Worm (Caenorhabditis elegans): Measurements from ENCODE around the gene T20G5.8.
A peak's percentile ranks its signal among the peaks of the same experiment; 100 is the strongest.

T20G5.8 gene

DNA sequence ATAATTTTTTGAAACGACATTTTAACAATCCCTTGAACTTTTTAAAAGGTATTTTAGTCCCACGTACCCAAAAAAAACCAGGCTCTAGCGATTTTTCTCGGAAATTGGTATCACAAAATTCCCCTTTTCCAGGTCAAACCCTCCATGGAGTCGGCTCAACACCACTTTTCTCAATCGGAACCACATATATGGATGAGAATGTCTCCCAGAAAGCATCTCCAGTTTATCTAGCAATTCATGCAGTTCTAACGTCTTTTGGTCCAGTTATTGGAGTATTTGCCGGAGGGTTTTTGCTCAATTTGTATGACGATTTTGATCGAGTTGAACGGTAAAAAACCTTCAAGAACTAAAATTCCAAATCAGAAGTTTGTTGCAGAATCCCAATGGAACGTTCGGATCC, 40.9 kb downstream of the T20G5.8 start:
- TF ChIP-seq ham-2 (GFP tag; optimal IDR thresholded peaks at IDR 0.05) = no peak
- TF ChIP-seq nhr-12 (tag; optimal IDR thresholded peaks at IDR 0.05) = no peak
- no peak for TF ChIP-seq sem-2 (GFP tag; optimal IDR thresholded peaks at IDR 0.05)
- no peak for TF ChIP-seq mep-1 (tag; optimal IDR thresholded peaks at IDR 0.05)
- TF ChIP-seq lin-32 (GFP tag; optimal IDR thresholded peaks at IDR 0.05) = no peak
- TF ChIP-seq bed-3 (GFP tag; optimal IDR thresholded peaks at IDR 0.05) = no peak
- no peak for TF ChIP-seq hlh-1 (tag; optimal IDR thresholded peaks at IDR 0.05)
- no peak for TF ChIP-seq ceh-43 (GFP tag; optimal IDR thresholded peaks at IDR 0.05)
- TF ChIP-seq nhr-2 (tag; optimal IDR thresholded peaks at IDR 0.05) = no peak
- no peak for TF ChIP-seq ces-1 (GFP tag; optimal IDR thresholded peaks at IDR 0.05)
- TF ChIP-seq blmp-1 (tag; optimal IDR thresholded peaks at IDR 0.05) = no peak
- TF ChIP-seq pha-4 (tag; optimal IDR thresholded peaks at IDR 0.05) = no peak
- no peak for TF ChIP-seq lin-13 (tag; optimal IDR thresholded peaks at IDR 0.05)
- TF ChIP-seq mls-2 (tag; optimal IDR thresholded peaks at IDR 0.05) = no peak
- TF ChIP-seq elt-3 (tag; optimal IDR thresholded peaks at IDR 0.05) = no peak
- no peak for TF ChIP-seq unc-39 (tag; optimal IDR thresholded peaks at IDR 0.05)

- TF ChIP-seq pha-4 (tag; optimal IDR thresholded peaks at IDR 0.05) (no peak), lsy-2 (tag; optimal IDR thresholded peaks at IDR 0.05) (no peak), ceh-39 (tag; optimal IDR thresholded peaks at IDR 0.05) (no peak), ceh-83 (GFP tag; optimal IDR thresholded peaks at IDR 0.05) (no peak), nhr-237 (tag; optimal IDR thresholded peaks at IDR 0.05) (no peak), nhr-2 (tag; optimal IDR thresholded peaks at IDR 0.05) (no peak), mab-5 (tag; optimal IDR thresholded peaks at IDR 0.05) (no peak), bed-3 (GFP tag; optimal IDR thresholded peaks at IDR 0.05) (no peak), blmp-1 (tag; optimal IDR thresholded peaks at IDR 0.05) (no peak), lin-13 (tag; optimal IDR thresholded peaks at IDR 0.05) (no peak), mls-2 (tag; optimal IDR thresholded peaks at IDR 0.05) (no peak), ces-1 (GFP tag; optimal IDR thresholded peaks at IDR 0.05) (no peak), tbx-8 (GFP tag; optimal IDR thresholded peaks at IDR 0.05) (no peak), nhr-76 (tag; optimal IDR thresholded peaks at IDR 0.05) (no peak), nhr-28 (tag; optimal IDR thresholded peaks at IDR 0.05) (no peak), unc-62 (GFP tag; optimal IDR thresholded peaks at IDR 0.05) (no peak)
Measured at ce11 chrIII:10241332-10241829, 42.2 kb downstream of the T20G5.8 start.

DNA sequence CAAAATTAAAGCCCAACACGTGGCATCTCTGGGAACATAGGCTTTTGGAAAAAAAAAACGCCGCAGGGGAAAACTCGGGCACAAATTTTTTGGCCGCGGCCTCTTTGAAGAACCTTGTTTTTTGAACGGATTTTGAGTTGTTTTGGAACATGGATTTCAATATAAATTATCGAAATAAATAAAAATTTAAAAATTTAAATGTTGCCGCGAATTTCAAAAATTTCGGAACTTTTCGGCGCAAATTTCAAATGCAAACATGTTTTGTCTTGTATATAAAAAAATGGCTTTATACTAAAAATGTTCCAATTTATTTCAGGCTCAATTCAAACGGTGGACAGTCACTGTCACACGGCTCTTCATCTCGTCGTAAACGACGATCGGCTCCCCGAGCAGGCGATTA, 44.9 kb downstream of the T20G5.8 start:
- TF ChIP-seq sptf-1 (tag; optimal IDR thresholded peaks at IDR 0.05) (no peak), ceh-83 (GFP tag; optimal IDR thresholded peaks at IDR 0.05) (no peak), cnd-1 (tag; optimal IDR thresholded peaks at IDR 0.05) (no peak), ham-2 (GFP tag; optimal IDR thresholded peaks at IDR 0.05) (no peak), unc-62 (GFP tag; optimal IDR thresholded peaks at IDR 0.05) (no peak), unc-120 (tag; optimal IDR thresholded peaks at IDR 0.05; ENCODE audit: poor library complexity, severe bottlenecking) (no peak), lsy-2 (tag; optimal IDR thresholded peaks at IDR 0.05) (no peak), snpc-4 (tag; optimal IDR thresholded peaks at IDR 0.05) (no peak), unc-39 (tag; optimal IDR thresholded peaks at IDR 0.05) (no peak), nhr-237 (tag; optimal IDR thresholded peaks at IDR 0.05) (no peak)

- TF ChIP-seq unc-120 (tag; optimal IDR thresholded peaks at IDR 0.05; ENCODE audit: poor library complexity, severe bottlenecking) = peak; percentile 60
- no peak for TF ChIP-seq sem-2 (GFP tag; optimal IDR thresholded peaks at IDR 0.05)
- peak; percentile 29 for TF ChIP-seq hlh-1 (tag; optimal IDR thresholded peaks at IDR 0.05)
- TF ChIP-seq ham-2 (GFP tag; optimal IDR thresholded peaks at IDR 0.05) = no peak
- TF ChIP-seq snpc-4 (tag; optimal IDR thresholded peaks at IDR 0.05) = no peak
- peak; percentile 66 for TF ChIP-seq nhr-237 (tag; optimal IDR thresholded peaks at IDR 0.05)
- no peak for TF ChIP-seq pha-4 (tag; optimal IDR thresholded peaks at IDR 0.05)
- TF ChIP-seq lsy-2 (tag; optimal IDR thresholded peaks at IDR 0.05) = peak; percentile 39
- peak; percentile 69 for TF ChIP-seq mep-1 (tag; optimal IDR thresholded peaks at IDR 0.05)
Measured at ce11 chrIII:10248441-10249137, 49.4 kb downstream of the T20G5.8 start, which contains the start of the genes div-1 and cor-1. div-1 (minus strand) TSS chrIII:10248559. cor-1 (plus strand) TSS chrIII:10249111.

All from whole organism, mixed stage, embryonic.